Fruit fly (Drosophila melanogaster) whole organism, wandering third instar larva: ENCODE results near the gene Paics.

ENCODE experiments used
- Abd-B ChIP-seq: fragments of >200 bp; optimal IDR thresholded peaks from 2 replicates; lab custom pipeline; 2017; ENCODE audit warnings: missing biosample characterization, missing genetic modification characterization
- Dfd ChIP-seq: fragments of >200 bp; optimal IDR thresholded peaks from 2 replicates; lab custom pipeline; 2017; ENCODE audit warnings: missing biosample characterization, missing genetic modification characterization
- Hr83 ChIP-seq: fragments of 200-300 bp; sonication (Bioruptor generic); optimal IDR thresholded peaks from 2 replicates; lab custom pipeline; 2016; ENCODE audit warnings: missing biosample characterization, mild to moderate bottlenecking, missing genetic modification characterization, moderate library complexity; ENCODE audit not compliant: poor library complexity, severe bottlenecking
- Jra ChIP-seq: sonication (Bioruptor generic); optimal IDR thresholded peaks from 2 replicates; lab custom pipeline; 2016; ENCODE audit warnings: missing biosample characterization, missing genetic modification characterization
- Mio ChIP-seq: sonication (Bioruptor generic); optimal IDR thresholded peaks from 2 replicates; lab custom pipeline; 2016; ENCODE audit warnings: missing biosample characterization, missing genetic modification characterization
- h ChIP-seq: fragments of 200-800 bp; sonication (Bioruptor generic); optimal IDR thresholded peaks from 3 replicates; lab custom pipeline; 2016; ENCODE audit warnings: missing biosample characterization, mild to moderate bottlenecking, missing genetic modification characterization
- pan ChIP-seq: fragments of >200 bp; optimal IDR thresholded peaks from 2 replicates; lab custom pipeline; 2017
- sage ChIP-seq: fragments of 200-800 bp; sonication (Bioruptor generic); optimal IDR thresholded peaks from 2 replicates; lab custom pipeline; 2016; ENCODE audit warnings: missing biosample characterization, mild to moderate bottlenecking, missing genetic modification characterization

DNA sequence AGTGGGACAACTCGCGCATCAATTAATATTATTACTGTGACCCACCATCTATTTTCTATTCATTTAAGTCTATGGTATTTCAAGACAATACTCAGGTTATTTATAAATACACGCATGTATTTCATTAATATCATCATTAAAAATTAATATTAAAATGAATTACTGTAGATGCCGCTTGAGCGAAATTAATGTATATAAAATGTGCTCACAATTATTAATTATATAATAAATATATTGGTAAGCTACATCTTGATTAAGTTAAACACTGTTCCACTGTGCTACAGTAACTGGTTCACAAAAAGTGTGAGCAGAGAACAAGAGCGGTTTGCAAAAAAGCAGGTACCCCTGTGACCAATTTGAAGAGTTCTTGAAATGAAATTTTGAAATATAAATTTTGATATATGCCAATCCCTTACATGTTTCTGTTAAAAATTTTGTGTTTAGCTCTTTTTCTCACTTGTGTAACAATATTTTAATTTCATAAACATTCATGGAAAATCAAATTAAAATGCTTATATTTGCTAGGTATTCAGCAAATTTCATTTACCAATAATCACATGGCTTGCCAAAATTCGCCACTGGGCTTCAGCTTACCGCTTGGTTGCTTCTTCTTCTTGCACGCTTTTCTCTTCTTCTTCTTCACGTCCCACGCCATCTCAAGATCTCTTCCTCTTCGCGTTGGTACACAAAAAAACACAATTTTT is 9.3 kb downstream of the Paics start:
- TF ChIP-seq pan (lab: Kevin White, UChicago) (no peak), Hr83 (GFP tag; lab: Kevin White, UChicago) (peak; percentile 70), sage (GFP tag; lab: Kevin White, UChicago) (peak; percentile 97), Jra (GFP tag; lab: Kevin White, UChicago) (peak; percentile 96), Dfd (GFP tag; lab: Kevin White, UChicago) (peak; percentile 99), h (GFP tag; lab: Kevin White, UChicago) (peak; percentile 99), Mio (GFP tag; lab: Kevin White, UChicago) (peak; percentile 94), Abd-B (GFP tag; lab: Kevin White, UChicago) (no peak)
